Worm (Caenorhabditis elegans) whole organism, young adult: ENCODE data around the gene C45H4.18.

Source experiments
- B0019.2 ChIP-seq: fragments of 200-800 bp; sonication (Bioruptor generic); conservative IDR thresholded peaks from 2 replicates; pipeline ENCODE4 v1.3.6; 2022; ENCODE audit warnings: missing genetic modification reagents, missing genetic modification characterization, missing compliant biosample characterization
- B0336.3 ChIP-seq: fragments of 200-800 bp; sonication (Bioruptor generic); IDR thresholded peaks from 2 replicates; pipeline ENCODE4 v1.3.6; 2022; ENCODE audit warnings: missing genetic modification characterization, missing compliant biosample characterization
- F39B2.1 ChIP-seq: fragments of 200-800 bp; sonication (Bioruptor generic); IDR thresholded peaks from 2 replicates; pipeline ENCODE4 v1.3.6; 2022; ENCODE audit warnings: missing genetic modification reagents, missing genetic modification characterization, missing compliant biosample characterization
- F49E8.2 ChIP-seq: sonication (generic microtip); optimal IDR thresholded peaks from 3 replicates; lab custom pipeline; 2017; ENCODE audit warnings: missing genetic modification characterization, mild to moderate bottlenecking, missing compliant biosample characterization, antibody characterized with exemption, moderate library complexity; ENCODE audit not compliant: insufficient read depth
- F55B11.4 ChIP-seq: sonication (generic microtip); optimal IDR thresholded peaks from 2 replicates; lab custom pipeline; 2016; ENCODE audit warnings: missing compliant biosample characterization, missing genetic modification characterization, borderline replicate concordance; ENCODE audit not compliant: insufficient read depth
- K11D2.4 ChIP-seq: fragments of 200-800 bp; sonication (Bioruptor generic); IDR thresholded peaks from 2 replicates; pipeline ENCODE4 v1.3.6; 2022; ENCODE audit warnings: missing genetic modification reagents, missing genetic modification characterization, missing compliant biosample characterization
- Y53G8AR.9 ChIP-seq: fragments of 200-800 bp; sonication (Bioruptor generic); conservative IDR thresholded peaks from 2 replicates; pipeline ENCODE4 v1.3.6; 2022; ENCODE audit warnings: missing genetic modification reagents, missing genetic modification characterization, missing compliant biosample characterization
- Y79H2A.3 ChIP-seq: fragments of 200-800 bp; sonication (Bioruptor generic); conservative IDR thresholded peaks from 2 replicates; pipeline ENCODE4 v1.3.6; 2022; ENCODE audit warnings: missing genetic modification reagents, missing genetic modification characterization, missing compliant biosample characterization
- cebp-1 ChIP-seq, 2 experiments: fragments of 200-800 bp in 1 of 2; sonication (Bioruptor generic) in 1 of 2; sonication (generic microtip) in 1 of 2; IDR thresholded peaks in 1 of 2; optimal IDR thresholded peaks in 1 of 2; 2 replicates each; pipeline versions ENCODE4 v1.3.6 to Lab custom; 2017 to 2022; ENCODE audit warnings: missing compliant biosample characterization in 2 of 2, missing genetic modification characterization in 2 of 2, mild to moderate bottlenecking in 1 of 2, missing genetic modification reagents in 1 of 2, moderate library complexity in 1 of 2
- cebp-2 ChIP-seq: fragments of 200-800 bp; sonication (Bioruptor generic); IDR thresholded peaks from 2 replicates; pipeline ENCODE4 v1.3.6; 2022; ENCODE audit warnings: missing genetic modification characterization, missing compliant biosample characterization
- ceh-79 ChIP-seq: sonication (generic microtip); optimal IDR thresholded peaks from 2 replicates; lab custom pipeline; 2017; ENCODE audit warnings: mild to moderate bottlenecking, missing genetic modification characterization, missing compliant biosample characterization
- chd-7 ChIP-seq: sonication (generic microtip); optimal IDR thresholded peaks from 2 replicates; lab custom pipeline; 2016; ENCODE audit warnings: mild to moderate bottlenecking, missing genetic modification characterization, moderate library complexity, missing compliant biosample characterization
- die-1 ChIP-seq: sonication (generic microtip); optimal IDR thresholded peaks from 2 replicates; lab custom pipeline; 2016; ENCODE audit warnings: missing genotype, mild to moderate bottlenecking, missing genetic modification characterization, missing compliant biosample characterization
- dpff-1 ChIP-seq: sonication (generic microtip); optimal IDR thresholded peaks from 2 replicates; lab custom pipeline; 2017; ENCODE audit warnings: mild to moderate bottlenecking, missing genetic modification characterization, missing compliant biosample characterization
- ets-4 ChIP-seq: fragments of 200-800 bp; sonication (Bioruptor generic); optimal IDR thresholded peaks from 2 replicates; lab custom pipeline; 2018; ENCODE audit warnings: mild to moderate bottlenecking, missing genetic modification characterization, missing compliant biosample characterization
- gei-17 ChIP-seq: fragments of 200-800 bp; sonication (Bioruptor generic); optimal IDR thresholded peaks from 2 replicates; lab custom pipeline; 2018; ENCODE audit warnings: mild to moderate bottlenecking, missing genetic modification characterization, missing compliant biosample characterization
- hlh-12 ChIP-seq: sonication (generic microtip); optimal IDR thresholded peaks from 2 replicates; lab custom pipeline; 2016; ENCODE audit warnings: missing genetic modification characterization, missing compliant biosample characterization
- let-607 ChIP-seq, 2 experiments: fragments of 200-800 bp in 1 of 2; sonication (Bioruptor generic) in 1 of 2; sonication (generic microtip) in 1 of 2; optimal IDR thresholded peaks; 2 replicates each; lab custom pipeline; 2016 to 2018; ENCODE audit warnings: mild to moderate bottlenecking in 2 of 2, missing compliant biosample characterization in 2 of 2, missing genetic modification characterization in 2 of 2, moderate library complexity in 2 of 2, missing genotype in 1 of 2
- lin-35 ChIP-seq, 3 experiments: fragments of 150-350 bp in 2 of 3; sonication (generic microtip) in 1 of 3; optimal IDR thresholded peaks; 2 replicates each; lab custom pipeline; 2014 to 2018; ENCODE audit warnings: missing biosample characterization in 3 of 3, missing genetic modification characterization in 3 of 3, missing genetic modification reagents in 3 of 3
- lir-1 ChIP-seq: fragments of 200-800 bp; sonication (Bioruptor generic); conservative IDR thresholded peaks from 2 replicates; pipeline ENCODE4 v1.3.6; 2022; ENCODE audit warnings: missing genetic modification reagents, missing genetic modification characterization, missing compliant biosample characterization
- lsl-1 ChIP-seq: fragments of 200-800 bp; sonication (Bioruptor generic); optimal IDR thresholded peaks from 2 replicates; lab custom pipeline; 2018; ENCODE audit warnings: mild to moderate bottlenecking, missing genetic modification characterization, moderate library complexity, missing compliant biosample characterization
- madf-10 ChIP-seq: sonication (generic microtip); optimal IDR thresholded peaks from 2 replicates; lab custom pipeline; 2016; ENCODE audit warnings: mild to moderate bottlenecking, missing genetic modification characterization, missing compliant biosample characterization
- mcd-1 ChIP-seq: fragments of 200-800 bp; sonication (Bioruptor generic); IDR thresholded peaks from 2 replicates; pipeline ENCODE4 v1.3.6; 2022; ENCODE audit warnings: missing genetic modification reagents, missing genetic modification characterization, missing compliant biosample characterization
- mes-4 ChIP-seq: sonication (generic microtip); optimal IDR thresholded peaks from 2 replicates; lab custom pipeline; 2016; ENCODE audit warnings: missing genotype, missing genetic modification characterization, missing compliant biosample characterization
- nfya-1 ChIP-seq: sonication (generic microtip); optimal IDR thresholded peaks from 2 replicates; lab custom pipeline; 2017; ENCODE audit warnings: antibody characterized with exemption, missing compliant biosample characterization, missing genetic modification characterization, borderline replicate concordance; ENCODE audit not compliant: insufficient read depth
- nfya-2 ChIP-seq: fragments of 200-800 bp; sonication (Bioruptor generic); IDR thresholded peaks from 2 replicates; pipeline ENCODE4 v1.3.6; 2022; ENCODE audit warnings: missing genetic modification reagents, missing genetic modification characterization, missing compliant biosample characterization
- nhr-120 ChIP-seq: fragments of 200-800 bp; sonication (Bioruptor generic); IDR thresholded peaks from 2 replicates; pipeline ENCODE4 v1.3.6; 2022; ENCODE audit warnings: missing genetic modification characterization, missing compliant biosample characterization
- nhr-27 ChIP-seq: fragments of 200-800 bp; sonication (Bioruptor generic); optimal IDR thresholded peaks from 2 replicates; lab custom pipeline; 2018; ENCODE audit warnings: mild to moderate bottlenecking, missing genetic modification characterization, moderate library complexity, missing compliant biosample characterization
- nhr-80 ChIP-seq: sonication (generic microtip); optimal IDR thresholded peaks from 2 replicates; lab custom pipeline; 2016; ENCODE audit warnings: missing genetic modification characterization, missing compliant biosample characterization
- pbrm-1 ChIP-seq: fragments of 200-800 bp; sonication (Bioruptor generic); IDR thresholded peaks from 2 replicates; pipeline ENCODE4 v1.3.6; 2022; ENCODE audit warnings: missing genetic modification reagents, missing genetic modification characterization, missing compliant biosample characterization
- pha-4 ChIP-seq: fragments of 150-350 bp; sonication (generic microtip); optimal IDR thresholded peaks from 2 replicates; lab custom pipeline; 2014; ENCODE audit warnings: missing biosample characterization, missing genetic modification reagents, missing genetic modification characterization
- rec-8 ChIP-seq, 2 experiments: sonication (generic microtip); optimal IDR thresholded peaks; 2 replicates each; lab custom pipeline; 2016; ENCODE audit warnings: mild to moderate bottlenecking in 2 of 2, missing genetic modification characterization in 2 of 2, missing genetic modification reagents in 2 of 2, missing genotype in 2 of 2, missing biosample characterization in 1 of 2, missing compliant biosample characterization in 1 of 2, moderate library complexity in 1 of 2
- somi-1 ChIP-seq: fragments of 200-800 bp; sonication (Bioruptor generic); optimal IDR thresholded peaks from 2 replicates; lab custom pipeline; 2018; ENCODE audit warnings: mild to moderate bottlenecking, missing genetic modification characterization, missing compliant biosample characterization
- ztf-18 ChIP-seq: sonication (generic microtip); optimal IDR thresholded peaks from 2 replicates; lab custom pipeline; 2016; ENCODE audit warnings: missing genotype, mild to moderate bottlenecking, missing genetic modification characterization, missing compliant biosample characterization
- ztf-26 ChIP-seq: sonication (generic microtip); optimal IDR thresholded peaks from 2 replicates; lab custom pipeline; 2017; ENCODE audit warnings: missing genetic modification characterization, missing compliant biosample characterization
- ztf-28 ChIP-seq: fragments of 200-800 bp; sonication (Bioruptor generic); IDR thresholded peaks from 2 replicates; pipeline ENCODE4 v1.3.6; 2022; ENCODE audit warnings: missing genetic modification reagents, missing genetic modification characterization, missing compliant biosample characterization
- ztf-6 ChIP-seq: fragments of 200-800 bp; sonication (Bioruptor generic); IDR thresholded peaks from 2 replicates; pipeline ENCODE4 v1.3.6; 2022; ENCODE audit warnings: missing genetic modification reagents, missing genetic modification characterization, missing compliant biosample characterization

Gene C45H4.18

DNA sequence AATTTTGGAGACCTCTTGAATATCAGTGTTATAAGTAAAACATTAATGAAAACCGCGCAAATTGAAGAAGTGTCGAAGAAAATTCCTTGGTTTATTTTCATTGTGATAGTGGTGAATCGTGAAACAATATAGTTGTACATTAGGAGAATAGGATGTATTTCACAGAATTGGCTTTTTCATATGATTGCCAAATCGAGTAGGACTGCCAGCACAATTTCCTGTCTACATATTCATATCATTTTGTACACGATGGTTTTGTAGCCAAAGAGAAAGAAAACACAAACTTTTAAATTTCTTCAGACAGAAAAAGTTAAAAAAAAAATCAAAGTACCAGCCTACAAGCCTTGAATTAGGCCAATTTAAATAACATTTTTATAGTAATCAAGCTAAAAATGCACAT, 11.6 kb upstream of the C45H4.18 start, which contains the start of gene str-255:
Gene str-255, minus strand, starts transcription at position 101 of the 400 bp plus-strand sequence.
- TF ChIP-seq nfya-1 (tag; lab: Kevin White, UChicago) (no peak), gei-17 (GFP tag; lab: Kevin White, UChicago) (no peak), let-607 (tag; optimal IDR thresholded peaks at IDR 0.05; lab: Kevin White, UChicago) (no peak)

- no peak for TF ChIP-seq madf-10 (tag; lab: Kevin White, UChicago)
- TF ChIP-seq rec-8 (tag; optimal IDR thresholded peaks at IDR 0.05; lab: Kevin White, UChicago), result no peak
- no peak for TF ChIP-seq ztf-28 (GFP tag; lab: Robert Waterston, UW)
- TF ChIP-seq hlh-12 (tag; lab: Kevin White, UChicago), result no peak
- TF ChIP-seq F49E8.2 (tag; lab: Kevin White, UChicago), result no peak
- TF ChIP-seq mes-4 (tag; lab: Kevin White, UChicago), result no peak
These were observed 8.7 kb upstream of the C45H4.18 start, which contains the start of gene srbc-19 for ce11 chrV:2166679-2167078. TSS of gene srbc-19 (minus strand) at chrV:2166779.

- TF ChIP-seq rec-8 (tag; optimal IDR thresholded peaks at IDR 0.05; lab: Kevin White, UChicago) (no peak), F39B2.1 (GFP tag; lab: Robert Waterston, UW) (no peak), somi-1 (GFP tag; lab: Kevin White, UChicago) (no peak), gei-17 (GFP tag; lab: Kevin White, UChicago) (no peak), ztf-6 (GFP tag; lab: Robert Waterston, UW) (no peak), lin-35 (GFP tag; optimal IDR thresholded peaks at IDR 0.05; lab: Kevin White, UChicago) (no peak), mes-4 (tag; lab: Kevin White, UChicago) (no peak), pbrm-1 (no peak), nhr-27 (tag; lab: Kevin White, UChicago) (no peak), K11D2.4 (no peak), nhr-120 (GFP tag; lab: Robert Waterston, UW) (no peak), cebp-2 (GFP tag; lab: Robert Waterston, UW) (no peak), Y79H2A.3 (GFP tag; lab: Robert Waterston, UW) (no peak), Y53G8AR.9 (GFP tag; lab: Robert Waterston, UW) (no peak), lsl-1 (no peak), cebp-1 (GFP tag; IDR thresholded peaks at IDR 0.05; lab: Robert Waterston, UW) (no peak), cebp-1 (tag; optimal IDR thresholded peaks at IDR 0.05; lab: Kevin White, UChicago) (no peak)
These were observed 877 bp upstream of the C45H4.18 start for ce11 chrV:2174465-2174864.

DNA sequence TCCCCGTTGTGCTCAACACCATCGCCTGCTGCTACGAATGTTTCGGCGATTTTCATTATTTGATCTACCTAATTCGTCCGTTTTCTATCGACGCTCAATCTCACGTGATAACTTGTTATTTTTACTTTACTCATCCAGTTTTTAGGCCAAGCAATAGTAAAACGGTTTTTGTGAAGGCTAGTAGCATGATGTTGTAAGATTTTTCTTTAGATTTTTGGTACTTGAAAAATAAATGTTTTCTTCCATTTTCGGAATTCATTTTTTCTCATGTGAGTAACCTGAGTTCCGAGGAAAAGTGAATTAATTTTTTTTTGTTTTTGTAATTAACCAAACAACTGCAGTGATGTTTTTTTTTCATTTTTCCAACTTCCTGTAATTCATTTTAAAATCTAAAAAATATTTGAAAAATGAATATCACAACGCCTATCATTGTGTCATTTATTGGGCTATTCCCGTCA, 2.0 kb downstream of the C45H4.18 start, which contains the start of gene srbc-17:
Gene srbc-17, plus strand, starts transcription at position 408 of the 458 bp plus-strand sequence.
- TF ChIP-seq ztf-18 (tag; lab: Kevin White, UChicago) (no peak), ztf-26 (tag; lab: Kevin White, UChicago) (no peak), lsl-1 (no peak), chd-7 (tag; lab: Kevin White, UChicago) (no peak), ets-4 (GFP tag; lab: Kevin White, UChicago) (no peak), let-607 (tag; optimal IDR thresholded peaks at IDR 0.05; lab: Kevin White, UChicago) (no peak), dpff-1 (tag; lab: Kevin White, UChicago) (no peak), nhr-120 (GFP tag; lab: Robert Waterston, UW) (no peak), F55B11.4 (tag; lab: Kevin White, UChicago) (no peak), mes-4 (tag; lab: Kevin White, UChicago) (no peak), B0019.2 (GFP tag; lab: Robert Waterston, UW) (no peak), nhr-80 (tag; lab: Kevin White, UChicago) (no peak), ceh-79 (no peak), ztf-6 (GFP tag; lab: Robert Waterston, UW) (no peak), lir-1 (no peak), B0336.3 (GFP tag; lab: Robert Waterston, UW) (no peak), die-1 (tag; lab: Kevin White, UChicago) (no peak), nfya-2 (no peak), pha-4 (no peak), mcd-1 (GFP tag; lab: Robert Waterston, UW) (no peak)
